Worm (Caenorhabditis elegans) whole organism, L4 larva: Measurements from ENCODE around the gene R160.2.

Source experiments
- lin-29 ChIP-seq: fragments of 200-800 bp; sonication (Bioruptor generic); IDR thresholded peaks from 2 replicates; pipeline ENCODE4 v1.3.6; 2022; ENCODE audit warnings: missing genetic modification reagents, missing genetic modification characterization, missing compliant biosample characterization
- mdl-1 ChIP-seq, 2 experiments: fragments of 150-350 bp in 1 of 2; sonication (generic microtip) in 1 of 2; optimal IDR thresholded peaks; 2 replicates each; lab custom pipeline; 2014 to 2017; ENCODE audit warnings: missing biosample characterization in 2 of 2, missing genetic modification characterization in 2 of 2
- nhr-42 ChIP-seq: fragments of 200-800 bp; sonication (Bioruptor generic); IDR thresholded peaks from 2 replicates; pipeline ENCODE4 v1.3.6; 2022; ENCODE audit warnings: missing genetic modification characterization, missing compliant biosample characterization
- nhr-76 ChIP-seq: fragments of 150-350 bp; optimal IDR thresholded peaks from 2 replicates; lab custom pipeline; 2014; ENCODE audit warnings: missing biosample characterization, missing genetic modification characterization
- ztf-11 ChIP-seq: fragments of 150-350 bp; optimal IDR thresholded peaks from 2 replicates; lab custom pipeline; 2014; ENCODE audit warnings: missing biosample characterization, missing genetic modification characterization

ce11 chrX:4353318-4353717, 23.4 kb downstream of the R160.2 start, which contains the start of gene col-165:
- no peak for TF ChIP-seq nhr-42 (GFP tag; lab: Robert Waterston, UW)
- TF ChIP-seq lin-29 (GFP tag; lab: Robert Waterston, UW) = no peak
- TF ChIP-seq ztf-11 (tag; lab: Kevin White, UChicago) = no peak
- TF ChIP-seq nhr-76 (tag; lab: Kevin White, UChicago) = no peak
- TF ChIP-seq mdl-1 (tag; optimal IDR thresholded peaks at IDR 0.05; lab: Kevin White, UChicago) = no peak
